Worm (Caenorhabditis elegans): Measurements from ENCODE around the gene srv-27.

The srv-27 gene

DNA sequence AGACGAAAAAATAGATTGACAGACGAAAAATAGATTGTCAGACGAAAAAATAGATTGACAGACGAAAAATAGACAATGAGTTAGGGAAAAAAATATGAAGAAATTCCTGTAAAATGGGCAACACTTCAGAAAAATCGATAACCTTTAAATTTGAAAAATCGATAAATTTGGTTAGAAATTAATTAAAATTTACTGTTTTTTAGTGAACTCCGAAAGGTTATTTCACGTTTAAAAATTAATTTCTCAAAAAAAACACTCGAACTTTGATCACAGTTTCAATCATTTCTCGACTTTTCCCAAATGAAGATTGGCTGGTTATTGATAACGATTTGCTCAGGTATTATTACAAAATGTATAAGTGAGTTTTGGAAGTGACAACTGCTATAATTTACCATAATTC lies 9.3 kb upstream of the srv-27 start, which contains the start of gene csp-2:
Gene csp-2 (plus strand): TSS at position 301 of the 400 bp plus-strand sequence.
- no peak for TF ChIP-seq ceh-79 (tag; optimal IDR thresholded peaks at IDR 0.05)
- no peak for TF ChIP-seq dpl-1 (GFP tag; optimal IDR thresholded peaks at IDR 0.05)
- no peak for TF ChIP-seq C06A6.2 (GFP tag; conservative IDR thresholded peaks at IDR 0.05)
- TF ChIP-seq ekl-4 (GFP tag; IDR thresholded peaks at IDR 0.05): no peak
- no peak for TF ChIP-seq nhr-80 (tag; optimal IDR thresholded peaks at IDR 0.05)
- TF ChIP-seq F57C9.4 (tag; optimal IDR thresholded peaks at IDR 0.05): no peak
- TF ChIP-seq F55B11.4 (tag; optimal IDR thresholded peaks at IDR 0.05; ENCODE audit: borderline replicate concordance, insufficient read depth): no peak
- no peak for TF ChIP-seq zim-3 (tag; optimal IDR thresholded peaks at IDR 0.05)
- no peak for TF ChIP-seq mel-28 (tag; optimal IDR thresholded peaks at IDR 0.05; ENCODE audit: borderline replicate concordance)
- no peak for TF ChIP-seq egl-44 (GFP tag; IDR thresholded peaks at IDR 0.05)

DNA sequence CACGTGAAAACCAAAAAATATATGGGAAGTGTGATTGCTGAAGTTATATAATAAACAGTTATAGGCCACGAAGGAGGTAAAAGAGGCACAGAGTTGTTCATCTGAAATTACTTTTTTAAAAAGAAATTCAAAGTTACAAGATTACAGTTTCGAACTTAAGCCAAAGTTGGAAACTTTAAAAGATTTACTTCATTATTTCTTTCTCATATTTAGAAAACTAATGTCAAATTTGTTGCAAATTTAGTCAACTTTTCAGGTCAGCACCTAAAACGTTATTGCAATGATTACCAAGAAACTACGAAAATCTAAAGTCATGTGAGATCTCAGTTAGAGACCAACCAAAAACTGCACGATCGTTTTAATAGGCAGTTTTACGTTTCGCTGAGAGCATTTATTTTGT lies 5.5 kb upstream of the srv-27 start, which contains the start of gene srv-25:
Gene srv-25 (minus strand): TSS at position 101 of the 400 bp plus-strand sequence.
- TF ChIP-seq F10E7.11 (tag; optimal IDR thresholded peaks at IDR 0.05) (no peak), F37B4.10 (GFP tag; IDR thresholded peaks at IDR 0.05) (no peak), B0019.2 (GFP tag; conservative IDR thresholded peaks at IDR 0.05) (no peak), bed-2 (GFP tag; IDR thresholded peaks at IDR 0.05) (no peak), ama-1 (optimal IDR thresholded peaks at IDR 0.05) (no peak), ama-1 (GFP tag; optimal IDR thresholded peaks at IDR 0.05) (no peak), ccch-3 (GFP tag; optimal IDR thresholded peaks at IDR 0.05) (no peak), efl-1 (GFP tag; optimal IDR thresholded peaks at IDR 0.05) (no peak), lin-54 (GFP tag; optimal IDR thresholded peaks at IDR 0.05) (no peak), dpl-1 (GFP tag; optimal IDR thresholded peaks at IDR 0.05) (no peak), rpc-1 (optimal IDR thresholded peaks at IDR 0.05) (no peak), rpc-1 (tag; optimal IDR thresholded peaks at IDR 0.05) (no peak), xnd-1 (tag; optimal IDR thresholded peaks at IDR 0.05) (no peak), F22D6.2 (tag; optimal IDR thresholded peaks at IDR 0.05) (no peak), egl-18 (GFP tag; IDR thresholded peaks at IDR 0.05) (no peak), aptf-2 (GFP tag; conservative IDR thresholded peaks at IDR 0.05) (no peak), fkh-3 (tag; optimal IDR thresholded peaks at IDR 0.05) (no peak)

DNA sequence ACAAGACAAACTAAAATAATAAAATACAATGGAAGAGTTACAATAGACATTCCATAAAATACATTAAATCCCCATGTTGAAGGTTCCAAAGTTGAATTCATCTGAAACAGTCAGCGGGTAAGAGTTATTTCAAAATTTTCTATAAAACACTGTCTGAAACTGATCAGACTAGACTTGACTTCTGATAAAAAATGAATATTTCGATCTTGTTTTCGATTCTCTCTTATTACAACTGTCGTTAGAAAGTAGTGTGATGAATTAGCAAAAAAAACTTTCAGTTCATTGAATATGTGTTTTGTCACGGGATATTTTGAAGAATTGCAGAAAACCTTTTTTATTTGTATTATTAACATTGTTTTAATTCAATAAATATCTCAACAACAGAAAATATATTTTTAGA lies 3.6 kb upstream of the srv-27 start, which contains the start of gene srv-26:
Gene srv-26 (minus strand): TSS at position 101 of the 400 bp plus-strand sequence.
- no peak for TF ChIP-seq zim-3 (tag; optimal IDR thresholded peaks at IDR 0.05)
- no peak for TF ChIP-seq sptf-2 (GFP tag; optimal IDR thresholded peaks at IDR 0.05)
- no peak for TF ChIP-seq ztf-22 (GFP tag; optimal IDR thresholded peaks at IDR 0.05)
- TF ChIP-seq dpl-1 (GFP tag; optimal IDR thresholded peaks at IDR 0.05): no peak

DNA sequence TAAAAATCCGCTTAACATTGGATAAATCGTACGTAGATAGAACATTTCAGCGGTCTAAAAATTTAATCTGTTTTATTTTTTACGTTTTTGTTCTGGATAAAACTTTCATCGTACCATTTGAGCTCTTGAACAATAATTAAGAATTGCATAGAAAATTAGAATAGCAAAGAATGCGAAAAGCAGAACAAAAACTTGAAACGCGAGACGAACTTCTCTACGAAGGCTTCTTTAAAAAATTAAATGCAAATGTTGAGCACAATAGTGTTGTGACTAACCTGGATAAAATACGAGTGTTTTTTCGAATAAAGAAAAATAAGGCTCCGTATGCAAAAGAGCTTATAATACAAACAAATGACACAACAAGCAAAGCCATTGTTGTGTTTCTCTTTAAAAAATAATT lies 1.4 kb upstream of the srv-27 start:
- no peak for TF ChIP-seq bed-1 (GFP tag; IDR thresholded peaks at IDR 0.05)
- TF ChIP-seq rcor-1 (GFP tag; IDR thresholded peaks at IDR 0.05): no peak
- TF ChIP-seq Y79H2A.3 (GFP tag; conservative IDR thresholded peaks at IDR 0.05): no peak
- TF ChIP-seq F33H1.4 (GFP tag; IDR thresholded peaks at IDR 0.05): no peak
- TF ChIP-seq ztf-25 (GFP tag; IDR thresholded peaks at IDR 0.05): no peak
- no peak for TF ChIP-seq attf-5 (GFP tag; optimal IDR thresholded peaks at IDR 0.05)

DNA sequence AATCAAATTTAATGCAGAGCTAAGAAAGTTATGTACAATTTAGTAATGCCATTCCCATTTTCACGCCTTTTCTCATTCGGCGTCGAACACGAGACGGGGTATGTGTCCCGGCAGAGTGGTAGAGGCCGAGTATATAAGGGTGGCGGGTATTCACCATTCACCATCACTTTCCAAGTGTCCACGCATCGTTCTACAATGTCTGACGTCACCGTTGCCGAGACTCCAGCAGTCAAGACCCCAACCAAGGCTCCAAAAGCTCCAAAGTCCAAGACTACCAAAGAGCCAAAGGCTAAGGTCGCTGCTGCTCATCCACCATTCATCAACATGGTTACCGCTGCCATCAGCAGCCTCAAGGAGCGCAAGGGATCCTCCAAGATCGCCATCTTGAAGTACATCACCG lies 4.1 kb downstream of the srv-27 start, which contains the start of gene hil-2:
Gene hil-2 (plus strand): TSS at position 160 of the 400 bp plus-strand sequence.
- TF ChIP-seq F39B2.1 (GFP tag; IDR thresholded peaks at IDR 0.05): peak; percentile 97
- TF ChIP-seq snpc-4 (GFP tag; optimal IDR thresholded peaks at IDR 0.05): no peak
- peak in 2 of 4 experiments; percentile 59 to 60 for TF ChIP-seq snpc-4 (tag; optimal IDR thresholded peaks at IDR 0.05)
- TF ChIP-seq hlh-12 (tag; optimal IDR thresholded peaks at IDR 0.05): no peak
